Fruit fly (Drosophila melanogaster) whole organism, embryonic: ENCODE results near the gene RabX6.

ENCODE experiments used
- Adf1 ChIP-seq: fragments of 200-800 bp; sonication (Bioruptor generic); IDR thresholded peaks from 2 replicates; pipeline ENCODE4 v1.3.6; 2022; ENCODE audit warnings: missing biosample characterization, missing genetic modification characterization
- Atf3 ChIP-seq: fragments of 200-800 bp; sonication (Bioruptor generic); optimal IDR thresholded peaks from 3 replicates; lab custom pipeline; 2016; ENCODE audit warnings: missing biosample characterization, missing genetic modification characterization
- BtbVII ChIP-seq: fragments of 200-800 bp; sonication (Bioruptor generic); optimal IDR thresholded peaks from 3 replicates; lab custom pipeline; 2017; ENCODE audit warnings: missing biosample characterization, mild to moderate bottlenecking, missing genetic modification characterization
- CG15514 ChIP-seq: fragments of 200-800 bp; sonication (Bioruptor generic); optimal IDR thresholded peaks from 3 replicates; lab custom pipeline; 2017; ENCODE audit warnings: missing biosample characterization, missing genetic modification characterization, mild to moderate bottlenecking, moderate library complexity, missing genetic modification reagents
- CG15696 ChIP-seq: fragments of 200-800 bp; sonication (Bioruptor generic); optimal IDR thresholded peaks from 2 replicates; lab custom pipeline; 2019; ENCODE audit warnings: missing biosample characterization, mild to moderate bottlenecking, missing genetic modification characterization, moderate library complexity
- CG16779 ChIP-seq: fragments of 200-800 bp; sonication (Bioruptor generic); IDR thresholded peaks from 2 replicates; pipeline ENCODE4 v1.3.6; 2022; ENCODE audit warnings: missing biosample characterization, missing genetic modification characterization
- CG16863 ChIP-seq: fragments of 200-800 bp; sonication (Bioruptor generic); optimal IDR thresholded peaks from 3 replicates; lab custom pipeline; 2016; ENCODE audit warnings: missing biosample characterization, missing genetic modification characterization
- CG17186 ChIP-seq: fragments of 200-800 bp; sonication (Bioruptor generic); optimal IDR thresholded peaks from 3 replicates; lab custom pipeline; 2017; ENCODE audit warnings: missing biosample characterization, missing genetic modification reagents, missing genetic modification characterization
- CG2678 ChIP-seq: fragments of 200-800 bp; sonication (Bioruptor generic); optimal IDR thresholded peaks from 3 replicates; lab custom pipeline; 2019; ENCODE audit warnings: missing biosample characterization, mild to moderate bottlenecking, missing genetic modification characterization, moderate library complexity
- CG2875 ChIP-seq: fragments of 200-800 bp; sonication (Bioruptor generic); optimal IDR thresholded peaks from 2 replicates; lab custom pipeline; 2017; ENCODE audit warnings: missing biosample characterization, mild to moderate bottlenecking, missing genetic modification characterization, missing genetic modification reagents
- CG3407 ChIP-seq: fragments of 200-800 bp; sonication (Bioruptor generic); optimal IDR thresholded peaks from 2 replicates; lab custom pipeline; 2018; ENCODE audit warnings: missing biosample characterization, mild to moderate bottlenecking, missing genetic modification characterization
- CG4424 ChIP-seq: fragments of 200-800 bp; sonication (Bioruptor generic); optimal IDR thresholded peaks from 3 replicates; lab custom pipeline; 2016; ENCODE audit warnings: missing biosample characterization, missing genetic modification characterization
- CG4854 ChIP-seq: fragments of 200-800 bp; sonication (Bioruptor generic); optimal IDR thresholded peaks from 2 replicates; lab custom pipeline; 2016; ENCODE audit warnings: missing biosample characterization, missing genetic modification characterization, inconsistent platforms
- CG7357 ChIP-seq: fragments of 200-800 bp; sonication (Bioruptor generic); IDR thresholded peaks from 3 replicates; pipeline ENCODE4 v1.3.6; 2022; ENCODE audit warnings: missing biosample characterization, missing genetic modification characterization
- CG8388 ChIP-seq: fragments of 200-800 bp; sonication (Bioruptor generic); optimal IDR thresholded peaks from 2 replicates; lab custom pipeline; 2019; ENCODE audit warnings: missing biosample characterization, mild to moderate bottlenecking, missing genetic modification characterization, moderate library complexity
- CG9609 ChIP-seq: fragments of 200-800 bp; sonication (Bioruptor generic); optimal IDR thresholded peaks from 3 replicates; lab custom pipeline; 2016; ENCODE audit warnings: missing biosample characterization, missing genetic modification characterization
- CrebB ChIP-seq: fragments of 200-800 bp; sonication (Bioruptor generic); optimal IDR thresholded peaks from 3 replicates; lab custom pipeline; 2018; ENCODE audit warnings: missing biosample characterization, mild to moderate bottlenecking, missing genetic modification characterization
- D ChIP-seq, 2 experiments: fragments of 200-800 bp in 1 of 2; fragments of >200 bp in 1 of 2; sonication (Bioruptor generic) in 1 of 2; optimal IDR thresholded peaks; 2 replicates in 1 of 2; 3 replicates in 1 of 2; lab custom pipeline; 2017; ENCODE audit warnings: mild to moderate bottlenecking in 1 of 2, missing biosample characterization in 1 of 2, missing genetic modification characterization in 1 of 2, missing genetic modification reagents in 1 of 2
- Deaf1 ChIP-seq: fragments of 200-800 bp; optimal IDR thresholded peaks from 3 replicates; lab custom pipeline; 2019; ENCODE audit warnings: missing biosample characterization, mild to moderate bottlenecking, missing genetic modification characterization, moderate library complexity
- E2f1 ChIP-seq: fragments of 200-800 bp; sonication (Bioruptor generic); IDR thresholded peaks from 2 replicates; pipeline ENCODE4 v1.3.6; 2022; ENCODE audit warnings: missing biosample characterization, missing genetic modification characterization
- ERR ChIP-seq: fragments of 200-800 bp; sonication (Bioruptor generic); optimal IDR thresholded peaks from 2 replicates; lab custom pipeline; 2016; ENCODE audit warnings: missing biosample characterization, missing genetic modification characterization
- Ets65A ChIP-seq: fragments of 200-800 bp; sonication (Bioruptor generic); peaks from one replicate; lab custom pipeline; 2016; ENCODE audit warnings: missing biosample characterization, missing genetic modification characterization
- Gug ChIP-seq: fragments of 200-800 bp; sonication (Bioruptor generic); IDR thresholded peaks from 4 replicates; pipeline ENCODE4 v1.3.6; 2022; ENCODE audit warnings: missing biosample characterization, missing genetic modification characterization
- HLH4C ChIP-seq: fragments of 200-800 bp; sonication (Bioruptor generic); IDR thresholded peaks from 3 replicates; pipeline ENCODE4 v1.3.6; 2022; ENCODE audit warnings: missing biosample characterization, missing genetic modification characterization; ENCODE audit not compliant: partially characterized antibody
- Hr39 ChIP-seq: fragments of >200 bp; optimal IDR thresholded peaks from 2 replicates; lab custom pipeline; 2017
- Hsf ChIP-seq: fragments of 200-800 bp; sonication (Bioruptor generic); optimal IDR thresholded peaks from 3 replicates; lab custom pipeline; 2016; ENCODE audit warnings: missing biosample characterization, missing genetic modification characterization
- Kr ChIP-seq: fragments of 200-800 bp; sonication (Bioruptor generic); optimal IDR thresholded peaks from 2 replicates; lab custom pipeline; 2017; ENCODE audit warnings: missing biosample characterization, mild to moderate bottlenecking, missing genetic modification characterization
- MESR4 ChIP-seq: fragments of 200-800 bp; sonication (Bioruptor generic); optimal IDR thresholded peaks from 2 replicates; lab custom pipeline; 2018; ENCODE audit warnings: missing biosample characterization, mild to moderate bottlenecking, missing genetic modification characterization, moderate library complexity
- Opbp ChIP-seq: fragments of 200-800 bp; sonication (Bioruptor generic); IDR thresholded peaks from 3 replicates; pipeline ENCODE4 v1.3.6; 2022; ENCODE audit warnings: missing biosample characterization, missing genetic modification characterization; ENCODE audit not compliant: partially characterized antibody
- Sox102F ChIP-seq: fragments of 200-800 bp; sonication (Bioruptor generic); optimal IDR thresholded peaks from 2 replicates; lab custom pipeline; 2018; ENCODE audit warnings: missing biosample characterization, mild to moderate bottlenecking, missing genetic modification characterization, moderate library complexity
- al ChIP-seq: fragments of 200-800 bp; sonication (Bioruptor generic); IDR thresholded peaks from 2 replicates; pipeline ENCODE4 v1.3.6; 2022; ENCODE audit warnings: missing biosample characterization, missing genetic modification characterization
- ara ChIP-seq: fragments of 200-800 bp; sonication (Bioruptor generic); IDR thresholded peaks from 2 replicates; pipeline ENCODE4 v1.3.6; 2022; ENCODE audit warnings: missing biosample characterization, missing genetic modification characterization
- cato ChIP-seq: fragments of 200-800 bp; sonication (Bioruptor generic); optimal IDR thresholded peaks from 2 replicates; lab custom pipeline; 2016; ENCODE audit warnings: missing biosample characterization, missing genetic modification characterization, borderline replicate concordance
- chm ChIP-seq: fragments of 200-800 bp; sonication (Bioruptor generic); IDR thresholded peaks from 2 replicates; pipeline ENCODE4 v1.3.6; 2022; ENCODE audit warnings: missing biosample characterization, missing genetic modification characterization
- chn ChIP-seq: fragments of 200-800 bp; sonication (Bioruptor generic); optimal IDR thresholded peaks from 2 replicates; lab custom pipeline; 2016; ENCODE audit warnings: missing biosample characterization, missing genetic modification characterization
- croc ChIP-seq: fragments of 200-800 bp; sonication (Bioruptor generic); conservative IDR thresholded peaks from 3 replicates; pipeline ENCODE4 v1.3.6; 2022; ENCODE audit warnings: missing biosample characterization, missing genetic modification characterization
- fd64A ChIP-seq: fragments of 200-800 bp; sonication (Bioruptor generic); optimal IDR thresholded peaks from 3 replicates; lab custom pipeline; 2018; ENCODE audit warnings: missing biosample characterization, mild to moderate bottlenecking, missing genetic modification characterization
- hb ChIP-seq: fragments of 200-800 bp; sonication (Bioruptor generic); IDR thresholded peaks from 3 replicates; pipeline ENCODE4 v1.3.6; 2022; ENCODE audit warnings: missing biosample characterization, missing genetic modification characterization; ENCODE audit not compliant: partially characterized antibody
- hth ChIP-seq: fragments of >200 bp; optimal IDR thresholded peaks from 2 replicates; lab custom pipeline; 2017; ENCODE audit warnings: inconsistent platforms
- kni ChIP-seq: fragments of 200-800 bp; sonication (Bioruptor generic); optimal IDR thresholded peaks from 3 replicates; lab custom pipeline; 2017; ENCODE audit warnings: mild to moderate bottlenecking, missing biosample characterization, missing genetic modification reagents, missing genetic modification characterization
- knrl ChIP-seq: fragments of 200-800 bp; sonication (Bioruptor generic); IDR thresholded peaks from 3 replicates; pipeline ENCODE4 v1.3.6; 2022; ENCODE audit warnings: missing biosample characterization, missing genetic modification characterization; ENCODE audit not compliant: partially characterized antibody
- lov ChIP-seq, 2 experiments: fragments of 200-800 bp in 1 of 2; fragments of >200 bp in 1 of 2; sonication (Bioruptor generic) in 1 of 2; IDR thresholded peaks in 1 of 2; optimal IDR thresholded peaks in 1 of 2; 2 replicates in 1 of 2; 3 replicates in 1 of 2; pipeline versions ENCODE4 v1.3.6 to Lab custom; 2017 to 2022; ENCODE audit warnings: missing biosample characterization in 1 of 2, missing genetic modification characterization in 1 of 2
- mam ChIP-seq: fragments of 200-800 bp; sonication (Bioruptor generic); optimal IDR thresholded peaks from 3 replicates; lab custom pipeline; 2016; ENCODE audit warnings: missing biosample characterization, missing genetic modification characterization
- mirr ChIP-seq: fragments of 200-800 bp; sonication (Bioruptor generic); optimal IDR thresholded peaks from 3 replicates; lab custom pipeline; 2018; ENCODE audit warnings: missing biosample characterization, mild to moderate bottlenecking, missing genetic modification characterization
- nau ChIP-seq: fragments of 200-800 bp; sonication (Bioruptor generic); optimal IDR thresholded peaks from 3 replicates; lab custom pipeline; 2017; ENCODE audit warnings: missing biosample characterization, mild to moderate bottlenecking, missing genetic modification characterization, missing genetic modification reagents
- oc ChIP-seq: fragments of 200-800 bp; sonication (Bioruptor generic); optimal IDR thresholded peaks from 2 replicates; lab custom pipeline; 2018; ENCODE audit warnings: missing biosample characterization, mild to moderate bottlenecking, missing genetic modification characterization, moderate library complexity
- repo ChIP-seq: fragments of 200-800 bp; sonication (Bioruptor generic); optimal IDR thresholded peaks from 2 replicates; lab custom pipeline; 2016; ENCODE audit warnings: missing biosample characterization, missing genetic modification characterization
- tgo ChIP-seq: fragments of 200-800 bp; sonication (Bioruptor generic); IDR thresholded peaks from 3 replicates; pipeline ENCODE4 v1.3.6; 2022; ENCODE audit warnings: missing biosample characterization, missing genetic modification characterization
- vvl ChIP-seq: fragments of 200-800 bp; sonication (Bioruptor generic); IDR thresholded peaks from 2 replicates; pipeline ENCODE4 v1.3.6; 2022; ENCODE audit warnings: missing biosample characterization, missing genetic modification characterization
- yki ChIP-seq: fragments of >200 bp; optimal IDR thresholded peaks from 3 replicates; lab custom pipeline; 2018

The RabX6 gene

dm6 chr3L:681793-682369, 8.4 kb upstream of the RabX6 start (continued):
- TF ChIP-seq CG15696 (tag; lab: Kevin White, UChicago): no peak
- no peak for TF ChIP-seq Hr39 (lab: Kevin White, UChicago)
- peak; percentile 8 for TF ChIP-seq ERR (GFP tag; lab: Kevin White, UChicago)
- TF ChIP-seq MESR4 (GFP tag; lab: Kevin White, UChicago): peak; percentile 82
- peak; percentile 70 for TF ChIP-seq CG15514 (GFP tag; lab: Kevin White, UChicago)
- TF ChIP-seq al (GFP tag; lab: Robert Waterston, UW): no peak
- TF ChIP-seq kni (GFP tag; lab: Kevin White, UChicago): peak; percentile 96
- TF ChIP-seq D (optimal IDR thresholded peaks at IDR 0.05; lab: Kevin White, UChicago): no peak
- TF ChIP-seq D (GFP tag; optimal IDR thresholded peaks at IDR 0.05; lab: Kevin White, UChicago): no peak
- peak; percentile 45 for TF ChIP-seq BtbVII (GFP tag; lab: Kevin White, UChicago)
- no peak for TF ChIP-seq tgo (GFP tag; lab: Robert Waterston, UW)
- TF ChIP-seq cato (GFP tag; lab: Kevin White, UChicago): no peak
- TF ChIP-seq croc: no peak
- TF ChIP-seq chn: peak; percentile 42
- TF ChIP-seq CG3407 (GFP tag; lab: Kevin White, UChicago): peak; percentile 49
- no peak for TF ChIP-seq Hsf (GFP tag; lab: Kevin White, UChicago)
- no peak for TF ChIP-seq repo (GFP tag; lab: Kevin White, UChicago)
- TF ChIP-seq yki: no peak
- no peak for TF ChIP-seq CG7357 (GFP tag; lab: Robert Waterston, UW)
- TF ChIP-seq knrl (GFP tag; lab: Robert Waterston, UW): peak; percentile 40; the same call in 1 of the 3 replicates
- TF ChIP-seq CG2875 (GFP tag; lab: Kevin White, UChicago): peak; percentile 25
- TF ChIP-seq CG16863: no peak
- peak; percentile 34 for TF ChIP-seq Deaf1 (tag; lab: Kevin White, UChicago)
- no peak for TF ChIP-seq E2f1 (GFP tag; lab: Robert Waterston, UW)
- TF ChIP-seq CG8388 (GFP tag; lab: Kevin White, UChicago): no peak
- no peak for TF ChIP-seq ara (GFP tag; lab: Robert Waterston, UW)
- no peak for TF ChIP-seq Gug (GFP tag; lab: Robert Waterston, UW)
- no peak for TF ChIP-seq Atf3 (GFP tag; lab: Kevin White, UChicago)
- no peak for TF ChIP-seq hb (GFP tag; lab: Robert Waterston, UW)
- peak; percentile 46; the same call in 2 of the 3 replicates for TF ChIP-seq Opbp (GFP tag; lab: Robert Waterston, UW)
- TF ChIP-seq lov (optimal IDR thresholded peaks at IDR 0.05; lab: Kevin White, UChicago): no peak
- TF ChIP-seq lov (GFP tag; IDR thresholded peaks at IDR 0.05; lab: Robert Waterston, UW): no peak; the same call in 2 of the 3 replicates
- peak; percentile 53 for TF ChIP-seq CrebB
- peak; percentile 18 for TF ChIP-seq CG17186
- TF ChIP-seq nau (GFP tag; lab: Kevin White, UChicago): peak; percentile 37
- TF ChIP-seq mirr: peak; percentile 62
- TF ChIP-seq CG4424: peak; percentile 27
- TF ChIP-seq fd64A (GFP tag; lab: Kevin White, UChicago): no peak
- no peak for TF ChIP-seq Kr (GFP tag; lab: Kevin White, UChicago)
- peak; percentile 31 for TF ChIP-seq CG4854 (GFP tag; lab: Kevin White, UChicago)
- TF ChIP-seq CG16779 (GFP tag; lab: Robert Waterston, UW): no peak
- peak; percentile 70 for TF ChIP-seq vvl (GFP tag; lab: Robert Waterston, UW)
- TF ChIP-seq chm: no peak; the same call in 1 of the 2 replicates
- peak; percentile 42 for TF ChIP-seq CG9609 (GFP tag; lab: Kevin White, UChicago)
- TF ChIP-seq Ets65A: peak; percentile 91
- TF ChIP-seq Adf1 (GFP tag; lab: Robert Waterston, UW): no peak
- peak; percentile 38 for TF ChIP-seq mam
- TF ChIP-seq oc (tag; lab: Kevin White, UChicago): peak; percentile 42
- TF ChIP-seq hth (lab: Kevin White, UChicago): no peak
- no peak for TF ChIP-seq Sox102F (GFP tag; lab: Kevin White, UChicago)
- peak; percentile 47 for TF ChIP-seq CG2678
- no peak; the same call in 2 of the 3 replicates for TF ChIP-seq HLH4C
